Worm (Caenorhabditis elegans) whole organism, L1 larva: Measurements from ENCODE around the gene scl-3.

Source experiments
- C04F5.9 ChIP-seq: sonication (generic microtip); optimal IDR thresholded peaks from 2 replicates; lab custom pipeline; 2016; ENCODE audit warnings: missing genetic modification characterization, missing compliant biosample characterization
- aha-1 ChIP-seq: fragments of 150-350 bp; optimal IDR thresholded peaks from 2 replicates; lab custom pipeline; 2014; ENCODE audit warnings: missing biosample characterization, missing genetic modification characterization
- alr-1 ChIP-seq: fragments of 200-800 bp; sonication (Bioruptor generic); optimal IDR thresholded peaks from 2 replicates; lab custom pipeline; 2018; ENCODE audit warnings: borderline replicate concordance, mild to moderate bottlenecking, missing genetic modification characterization, missing compliant biosample characterization
- aly-2 ChIP-seq: fragments of 150-350 bp; optimal IDR thresholded peaks from 2 replicates; lab custom pipeline; 2014; ENCODE audit warnings: missing biosample characterization, missing genetic modification characterization
- ama-1 ChIP-seq: fragments of 150-350 bp; optimal IDR thresholded peaks from 2 replicates; lab custom pipeline; 2014
- blmp-1 ChIP-seq: fragments of 150-350 bp; optimal IDR thresholded peaks from 2 replicates; lab custom pipeline; 2014; ENCODE audit warnings: missing biosample characterization, missing genetic modification characterization
- ceh-82 ChIP-seq, 3 experiments: fragments of 150-350 bp in 1 of 3; sonication (generic microtip) in 2 of 3; optimal IDR thresholded peaks; 2 replicates each; lab custom pipeline; 2014 to 2017; ENCODE audit warnings: missing biosample characterization in 3 of 3, missing genetic modification characterization in 3 of 3
- ceh-88 ChIP-seq: fragments of 200-800 bp; sonication (Bioruptor generic); IDR thresholded peaks from 2 replicates; pipeline ENCODE4 v1.3.6; 2022; ENCODE audit warnings: missing genetic modification characterization, missing compliant biosample characterization
- ceh-90 ChIP-seq: sonication (generic microtip); optimal IDR thresholded peaks from 2 replicates; lab custom pipeline; 2016; ENCODE audit warnings: missing genetic modification characterization, missing compliant biosample characterization
- ces-1 ChIP-seq: fragments of 150-350 bp; optimal IDR thresholded peaks from 2 replicates; lab custom pipeline; 2014; ENCODE audit warnings: missing biosample characterization, missing genetic modification reagents, missing genetic modification characterization
- dpl-1 ChIP-seq, 3 experiments: fragments of 150-350 bp in 2 of 3; sonication (generic microtip) in 1 of 3; optimal IDR thresholded peaks; 2 replicates each; lab custom pipeline; 2014 to 2017; ENCODE audit warnings: missing biosample characterization in 3 of 3, missing genetic modification characterization in 3 of 3, missing genetic modification reagents in 3 of 3
- dsc-1 ChIP-seq: sonication (generic microtip); optimal IDR thresholded peaks from 2 replicates; lab custom pipeline; 2016; ENCODE audit warnings: mild to moderate bottlenecking, missing genetic modification characterization, missing compliant biosample characterization
- egl-13 ChIP-seq: sonication (generic microtip); optimal IDR thresholded peaks from 2 replicates; lab custom pipeline; 2016; ENCODE audit warnings: missing genotype, missing genetic modification reagents, missing genetic modification characterization, missing compliant biosample characterization
- ets-5 ChIP-seq: fragments of 200-800 bp; sonication (Bioruptor generic); IDR thresholded peaks from 2 replicates; pipeline ENCODE4 v1.3.6; 2022; ENCODE audit warnings: missing genetic modification characterization, missing compliant biosample characterization
- fkh-10 ChIP-seq: sonication (generic microtip); optimal IDR thresholded peaks from 2 replicates; lab custom pipeline; 2017; ENCODE audit warnings: missing biosample characterization, missing genetic modification reagents, missing genetic modification characterization
- fos-1 ChIP-seq: fragments of 150-350 bp; optimal IDR thresholded peaks from 2 replicates; lab custom pipeline; 2014; ENCODE audit warnings: missing biosample characterization, missing genetic modification characterization
- grh-1 ChIP-seq: fragments of 200-800 bp; sonication (Bioruptor generic); IDR thresholded peaks from 2 replicates; pipeline ENCODE4 v1.3.6; 2022; ENCODE audit warnings: missing genetic modification reagents, missing genetic modification characterization, missing compliant biosample characterization
- hlh-17 ChIP-seq: fragments of 200-800 bp; sonication (Bioruptor generic); optimal IDR thresholded peaks from 2 replicates; lab custom pipeline; 2018; ENCODE audit warnings: missing genetic modification characterization, mild to moderate bottlenecking, missing compliant biosample characterization, moderate library complexity, borderline replicate concordance
- hpl-2 ChIP-seq: fragments of 150-350 bp; optimal IDR thresholded peaks from 2 replicates; lab custom pipeline; 2014; ENCODE audit warnings: missing biosample characterization, missing genetic modification reagents, missing genetic modification characterization
- irx-1 ChIP-seq: sonication (generic microtip); optimal IDR thresholded peaks from 2 replicates; lab custom pipeline; 2016; ENCODE audit warnings: missing genetic modification characterization, missing compliant biosample characterization
- isw-1 ChIP-seq: fragments of 200-800 bp; sonication (Bioruptor generic); IDR thresholded peaks from 2 replicates; pipeline ENCODE4 v1.3.6; 2022; ENCODE audit warnings: missing genetic modification characterization, missing compliant biosample characterization
- lin-35 ChIP-seq, 2 experiments: fragments of 150-350 bp; optimal IDR thresholded peaks; 2 replicates each; lab custom pipeline; 2014; ENCODE audit warnings: missing biosample characterization in 2 of 2, missing genetic modification characterization in 2 of 2, missing genetic modification reagents in 2 of 2
- lin-39 ChIP-seq: fragments of 150-350 bp; optimal IDR thresholded peaks from 2 replicates; lab custom pipeline; 2014; ENCODE audit warnings: missing biosample characterization, missing genetic modification reagents, missing genetic modification characterization
- lir-3 ChIP-seq: sonication (generic microtip); optimal IDR thresholded peaks from 2 replicates; lab custom pipeline; 2016; ENCODE audit warnings: mild to moderate bottlenecking, missing genetic modification characterization, moderate library complexity, missing compliant biosample characterization; ENCODE audit not compliant: poor library complexity
- mab-9 ChIP-seq: fragments of 200-800 bp; sonication (Bioruptor generic); IDR thresholded peaks from 2 replicates; pipeline ENCODE4 v1.3.6; 2022; ENCODE audit warnings: missing genetic modification reagents, missing genetic modification characterization, missing compliant biosample characterization
- nhr-12 ChIP-seq: sonication (generic microtip); optimal IDR thresholded peaks from 2 replicates; lab custom pipeline; 2017; ENCODE audit warnings: missing biosample characterization, missing genetic modification characterization
- nhr-19 ChIP-seq: fragments of 200-800 bp; sonication (Bioruptor generic); conservative IDR thresholded peaks from 2 replicates; pipeline ENCODE4 v1.3.6; 2022; ENCODE audit warnings: missing genetic modification characterization, missing compliant biosample characterization
- nhr-20 ChIP-seq: sonication (generic microtip); optimal IDR thresholded peaks from 2 replicates; lab custom pipeline; 2016; ENCODE audit warnings: mild to moderate bottlenecking, missing genetic modification characterization, missing compliant biosample characterization
- nhr-47 ChIP-seq: sonication (generic microtip); optimal IDR thresholded peaks from 2 replicates; lab custom pipeline; 2016; ENCODE audit warnings: mild to moderate bottlenecking, missing genetic modification characterization, moderate library complexity, missing compliant biosample characterization
- nhr-71 ChIP-seq: sonication (generic microtip); optimal IDR thresholded peaks from 2 replicates; lab custom pipeline; 2016; ENCODE audit warnings: mild to moderate bottlenecking, missing genetic modification characterization, moderate library complexity, missing compliant biosample characterization
- nhr-77 ChIP-seq: fragments of 150-350 bp; optimal IDR thresholded peaks from 2 replicates; lab custom pipeline; 2014; ENCODE audit warnings: missing biosample characterization, missing genetic modification characterization
- nhr-85 ChIP-seq: sonication (generic microtip); peaks from one replicate; lab custom pipeline; 2016; ENCODE audit warnings: missing genetic modification characterization, inconsistent platforms, missing compliant biosample characterization
- nhr-90 ChIP-seq: sonication (generic microtip); optimal IDR thresholded peaks from 2 replicates; lab custom pipeline; 2016; ENCODE audit warnings: mild to moderate bottlenecking, missing genetic modification characterization, missing compliant biosample characterization; ENCODE audit not compliant: poor library complexity
- pag-3 ChIP-seq: sonication (generic microtip); optimal IDR thresholded peaks from 2 replicates; lab custom pipeline; 2017; ENCODE audit warnings: missing genetic modification characterization, mild to moderate bottlenecking, missing compliant biosample characterization, antibody characterized with exemption, borderline replicate concordance; ENCODE audit not compliant: insufficient read depth
- pax-3 ChIP-seq: fragments of 200-800 bp; sonication (Bioruptor generic); optimal IDR thresholded peaks from 2 replicates; lab custom pipeline; 2018; ENCODE audit warnings: mild to moderate bottlenecking, missing genetic modification characterization, moderate library complexity, missing compliant biosample characterization
- rnt-1 ChIP-seq: sonication (generic microtip); optimal IDR thresholded peaks from 2 replicates; lab custom pipeline; 2016; ENCODE audit warnings: mild to moderate bottlenecking, missing genetic modification characterization, moderate library complexity, missing compliant biosample characterization
- skn-1 ChIP-seq: fragments of 150-350 bp; optimal IDR thresholded peaks from 2 replicates; lab custom pipeline; 2014; ENCODE audit warnings: missing biosample characterization, missing genetic modification characterization
- snu-23 ChIP-seq: sonication (generic microtip); optimal IDR thresholded peaks from 2 replicates; lab custom pipeline; 2016; ENCODE audit warnings: missing genetic modification characterization, missing compliant biosample characterization
- sox-4 ChIP-seq: sonication (generic microtip); optimal IDR thresholded peaks from 2 replicates; lab custom pipeline; 2016; ENCODE audit warnings: missing genetic modification characterization, missing compliant biosample characterization
- sup-37 ChIP-seq: fragments of 200-800 bp; sonication (Bioruptor generic); optimal IDR thresholded peaks from 2 replicates; lab custom pipeline; 2018; ENCODE audit warnings: mild to moderate bottlenecking, missing genetic modification characterization, missing compliant biosample characterization
- tbx-2 ChIP-seq: sonication (generic microtip); optimal IDR thresholded peaks from 2 replicates; lab custom pipeline; 2016; ENCODE audit warnings: missing genetic modification characterization, missing compliant biosample characterization
- tlp-1 ChIP-seq: fragments of 150-350 bp; optimal IDR thresholded peaks from 2 replicates; lab custom pipeline; 2014; ENCODE audit warnings: missing biosample characterization, missing genetic modification characterization
- unc-30 ChIP-seq: sonication (generic microtip); optimal IDR thresholded peaks from 2 replicates; lab custom pipeline; 2017; ENCODE audit warnings: missing biosample characterization, missing genetic modification characterization
- xbp-1 ChIP-seq: sonication (generic microtip); optimal IDR thresholded peaks from 2 replicates; lab custom pipeline; 2016; ENCODE audit warnings: missing genetic modification characterization, missing compliant biosample characterization
- zip-4 ChIP-seq: fragments of 200-800 bp; sonication (Bioruptor generic); optimal IDR thresholded peaks from 2 replicates; lab custom pipeline; 2018; ENCODE audit warnings: mild to moderate bottlenecking, missing genetic modification characterization, moderate library complexity, missing compliant biosample characterization
- ztf-11 ChIP-seq, 2 experiments: sonication (generic microtip); optimal IDR thresholded peaks; 2 replicates each; lab custom pipeline; 2016 to 2017; ENCODE audit warnings: missing genetic modification characterization in 2 of 2, missing biosample characterization in 1 of 2, missing compliant biosample characterization in 1 of 2
- ztf-4 ChIP-seq: fragments of 150-350 bp; optimal IDR thresholded peaks from 2 replicates; lab custom pipeline; 2014; ENCODE audit warnings: missing biosample characterization, missing genetic modification characterization

The scl-3 gene

ce11 chrIV:13082106-13082505 lies 22.7 kb downstream of the scl-3 start (continued):
- TF ChIP-seq isw-1 (no peak), aha-1 (tag; lab: Kevin White, UChicago) (no peak), xbp-1 (tag; lab: Kevin White, UChicago) (no peak), tbx-2 (tag; lab: Kevin White, UChicago) (no peak), hpl-2 (GFP tag; lab: Kevin White, UChicago) (no peak), rnt-1 (tag; lab: Kevin White, UChicago) (peak; percentile 2), aly-2 (tag; lab: Kevin White, UChicago) (no peak), grh-1 (GFP tag; lab: Robert Waterston, UW) (peak; percentile 68), mab-9 (GFP tag; lab: Robert Waterston, UW) (no peak), ceh-88 (no peak), C04F5.9 (tag; lab: Kevin White, UChicago) (no peak), skn-1 (tag; lab: Kevin White, UChicago) (no peak), ceh-90 (tag; lab: Kevin White, UChicago) (no peak), dsc-1 (tag; lab: Kevin White, UChicago) (no peak), nhr-12 (tag; lab: Kevin White, UChicago) (no peak), fos-1 (tag; lab: Kevin White, UChicago) (no peak), ces-1 (GFP tag; lab: Kevin White, UChicago) (no peak), ama-1 (lab: Kevin White, UChicago) (no peak), ets-5 (no peak), fkh-10 (no peak), ztf-11 (tag; optimal IDR thresholded peaks at IDR 0.05; lab: Kevin White, UChicago) (no peak)

- TF ChIP-seq sox-4 (tag; lab: Kevin White, UChicago) (no peak), nhr-90 (peak; percentile 28), ceh-90 (tag; lab: Kevin White, UChicago) (no peak), pag-3 (no peak), nhr-20 (tag; lab: Kevin White, UChicago) (peak; percentile 32), snu-23 (peak; percentile 24), grh-1 (GFP tag; lab: Robert Waterston, UW) (peak; percentile 31; the same call in 1 of the 2 replicates), lin-35 (GFP tag; optimal IDR thresholded peaks at IDR 0.05; lab: Kevin White, UChicago) (peak in 1 of 2 experiments; percentile 26), blmp-1 (tag; lab: Kevin White, UChicago) (peak; percentile 4), nhr-85 (tag; lab: Kevin White, UChicago) (peak; percentile 54), nhr-71 (tag; lab: Kevin White, UChicago) (peak; percentile 48), lir-3 (tag; lab: Kevin White, UChicago) (no peak), nhr-47 (tag; lab: Kevin White, UChicago) (peak; percentile 30), ama-1 (lab: Kevin White, UChicago) (peak; percentile 67), ztf-11 (tag; optimal IDR thresholded peaks at IDR 0.05; lab: Kevin White, UChicago) (no peak), unc-30 (no peak)
Measured at ce11 chrIV:13082836-13083763, 23.7 kb downstream of the scl-3 start.

ce11 chrIV:13085675-13086074 lies 26.3 kb downstream of the scl-3 start:
- TF ChIP-seq lin-39 (tag; lab: Kevin White, UChicago) (no peak), ztf-4 (tag; lab: Kevin White, UChicago) (no peak), irx-1 (tag; lab: Kevin White, UChicago) (no peak), alr-1 (tag; lab: Kevin White, UChicago) (no peak), zip-4 (GFP tag; lab: Kevin White, UChicago) (no peak), ztf-11 (tag; optimal IDR thresholded peaks at IDR 0.05; lab: Kevin White, UChicago) (no peak), hlh-17 (GFP tag; lab: Kevin White, UChicago) (no peak), pax-3 (tag; lab: Kevin White, UChicago) (no peak), lir-3 (tag; lab: Kevin White, UChicago) (no peak), tlp-1 (tag; lab: Kevin White, UChicago) (no peak), ets-5 (no peak), snu-23 (no peak), sup-37 (GFP tag; lab: Kevin White, UChicago) (no peak), rnt-1 (tag; lab: Kevin White, UChicago) (no peak), nhr-19 (no peak), nhr-77 (tag; lab: Kevin White, UChicago) (no peak), egl-13 (no peak), dpl-1 (GFP tag; optimal IDR thresholded peaks at IDR 0.05; lab: Kevin White, UChicago) (no peak), ceh-82 (tag; optimal IDR thresholded peaks at IDR 0.05; lab: Kevin White, UChicago) (no peak)
- TF ChIP-seq, all 84 proteins: peak for 0
